Worm (Caenorhabditis elegans) whole organism, young adult: ENCODE results near the gene ZK1290.11.
A peak's percentile ranks its signal among the peaks of the same experiment; 100 is the strongest.

ENCODE experiments used
- B0336.3 ChIP-seq: fragments of 200-800 bp; sonication (Bioruptor generic); IDR thresholded peaks from 2 replicates; pipeline ENCODE4 v1.3.6; 2022; ENCODE audit warnings: missing genetic modification characterization, missing compliant biosample characterization
- C06A6.2 ChIP-seq: fragments of 200-800 bp; sonication (Bioruptor generic); conservative IDR thresholded peaks from 2 replicates; pipeline ENCODE4 v1.3.6; 2022; ENCODE audit warnings: missing genetic modification characterization, missing compliant biosample characterization
- C17E4.6 ChIP-seq: fragments of 200-800 bp; sonication (Bioruptor generic); IDR thresholded peaks from 2 replicates; pipeline ENCODE4 v1.3.6; 2022; ENCODE audit warnings: missing genetic modification reagents, missing genetic modification characterization, missing compliant biosample characterization
- F22D6.2 ChIP-seq: sonication (generic microtip); optimal IDR thresholded peaks from 2 replicates; lab custom pipeline; 2016; ENCODE audit warnings: mild to moderate bottlenecking, missing genetic modification characterization, missing compliant biosample characterization
- F33H1.4 ChIP-seq: fragments of 200-800 bp; sonication (Bioruptor generic); IDR thresholded peaks from 2 replicates; pipeline ENCODE4 v1.3.6; 2022; ENCODE audit warnings: missing genetic modification reagents, missing genetic modification characterization, missing compliant biosample characterization
- F39B2.1 ChIP-seq: fragments of 200-800 bp; sonication (Bioruptor generic); IDR thresholded peaks from 2 replicates; pipeline ENCODE4 v1.3.6; 2022; ENCODE audit warnings: missing genetic modification reagents, missing genetic modification characterization, missing compliant biosample characterization
- F49E8.2 ChIP-seq: sonication (generic microtip); optimal IDR thresholded peaks from 3 replicates; lab custom pipeline; 2017; ENCODE audit warnings: missing genetic modification characterization, mild to moderate bottlenecking, missing compliant biosample characterization, antibody characterized with exemption, moderate library complexity; ENCODE audit not compliant: insufficient read depth
- T07F8.4 ChIP-seq: sonication (generic microtip); optimal IDR thresholded peaks from 2 replicates; lab custom pipeline; 2016; ENCODE audit warnings: mild to moderate bottlenecking, missing genetic modification characterization, moderate library complexity, missing compliant biosample characterization
- T26A5.8 ChIP-seq: sonication (generic microtip); optimal IDR thresholded peaks from 2 replicates; lab custom pipeline; 2016; ENCODE audit warnings: missing genetic modification characterization, missing compliant biosample characterization
- Y79H2A.3 ChIP-seq: fragments of 200-800 bp; sonication (Bioruptor generic); conservative IDR thresholded peaks from 2 replicates; pipeline ENCODE4 v1.3.6; 2022; ENCODE audit warnings: missing genetic modification reagents, missing genetic modification characterization, missing compliant biosample characterization
- Y95B8A.8 ChIP-seq: fragments of 200-800 bp; sonication (Bioruptor generic); IDR thresholded peaks from 2 replicates; pipeline ENCODE4 v1.3.6; 2022; ENCODE audit warnings: missing genetic modification reagents, missing genetic modification characterization, missing compliant biosample characterization
- atf-7 ChIP-seq: sonication (generic microtip); optimal IDR thresholded peaks from 2 replicates; lab custom pipeline; 2017; ENCODE audit warnings: mild to moderate bottlenecking, missing genetic modification characterization, missing compliant biosample characterization
- attf-3 ChIP-seq: fragments of 200-800 bp; sonication (Bioruptor generic); conservative IDR thresholded peaks from 2 replicates; pipeline ENCODE4 v1.3.6; 2022; ENCODE audit warnings: missing genetic modification reagents, missing genetic modification characterization, missing compliant biosample characterization
- attf-6 ChIP-seq: fragments of 200-800 bp; sonication (Bioruptor generic); IDR thresholded peaks from 2 replicates; pipeline ENCODE4 v1.3.6; 2022; ENCODE audit warnings: missing genetic modification reagents, missing genetic modification characterization, missing compliant biosample characterization
- ccch-3 ChIP-seq: fragments of 200-800 bp; sonication (Bioruptor generic); optimal IDR thresholded peaks from 2 replicates; lab custom pipeline; 2018; ENCODE audit warnings: mild to moderate bottlenecking, missing genetic modification characterization, missing compliant biosample characterization
- ceh-40 ChIP-seq: fragments of 200-800 bp; sonication (Bioruptor generic); IDR thresholded peaks from 2 replicates; pipeline ENCODE4 v1.3.6; 2022; ENCODE audit warnings: missing genetic modification characterization, missing compliant biosample characterization
- ceh-91 ChIP-seq: fragments of 200-800 bp; sonication (Bioruptor generic); IDR thresholded peaks from 2 replicates; pipeline ENCODE4 v1.3.6; 2022; ENCODE audit warnings: missing genetic modification reagents, missing genetic modification characterization, missing compliant biosample characterization
- die-1 ChIP-seq: sonication (generic microtip); optimal IDR thresholded peaks from 2 replicates; lab custom pipeline; 2016; ENCODE audit warnings: missing genotype, mild to moderate bottlenecking, missing genetic modification characterization, missing compliant biosample characterization
- dox-1 ChIP-seq: fragments of 200-800 bp; sonication (Bioruptor generic); IDR thresholded peaks from 2 replicates; pipeline ENCODE4 v1.3.6; 2022; ENCODE audit warnings: missing genetic modification reagents, missing genetic modification characterization, missing compliant biosample characterization
- dpff-1 ChIP-seq: sonication (generic microtip); optimal IDR thresholded peaks from 2 replicates; lab custom pipeline; 2017; ENCODE audit warnings: mild to moderate bottlenecking, missing genetic modification characterization, missing compliant biosample characterization
- egl-18 ChIP-seq: fragments of 200-800 bp; sonication (Bioruptor generic); IDR thresholded peaks from 2 replicates; pipeline ENCODE4 v1.3.6; 2022; ENCODE audit warnings: missing genetic modification reagents, missing genetic modification characterization, missing compliant biosample characterization
- egl-44 ChIP-seq: fragments of 200-800 bp; sonication (Bioruptor generic); IDR thresholded peaks from 2 replicates; pipeline ENCODE4 v1.3.6; 2022; ENCODE audit warnings: missing genetic modification reagents, missing genetic modification characterization, missing compliant biosample characterization
- egrh-3 ChIP-seq: fragments of 200-800 bp; sonication (Bioruptor generic); IDR thresholded peaks from 2 replicates; pipeline ENCODE4 v1.3.6; 2022; ENCODE audit warnings: missing genetic modification reagents, missing genetic modification characterization, missing compliant biosample characterization
- ets-4 ChIP-seq: fragments of 200-800 bp; sonication (Bioruptor generic); optimal IDR thresholded peaks from 2 replicates; lab custom pipeline; 2018; ENCODE audit warnings: mild to moderate bottlenecking, missing genetic modification characterization, missing compliant biosample characterization
- him-1 ChIP-seq: sonication (generic microtip); optimal IDR thresholded peaks from 2 replicates; lab custom pipeline; 2016; ENCODE audit warnings: missing genotype, missing genetic modification reagents, missing genetic modification characterization, missing compliant biosample characterization
- hlh-26 ChIP-seq: fragments of 200-800 bp; sonication (Bioruptor generic); conservative IDR thresholded peaks from 2 replicates; pipeline ENCODE4 v1.3.6; 2022; ENCODE audit warnings: missing genetic modification reagents, missing genetic modification characterization, missing compliant biosample characterization
- hmg-1.2 ChIP-seq: fragments of 200-800 bp; sonication (Bioruptor generic); IDR thresholded peaks from 2 replicates; pipeline ENCODE4 v1.3.6; 2022; ENCODE audit warnings: missing genetic modification reagents, missing genetic modification characterization, missing compliant biosample characterization
- hmg-20 ChIP-seq: fragments of 200-800 bp; sonication (Bioruptor generic); IDR thresholded peaks from 2 replicates; pipeline ENCODE4 v1.3.6; 2022; ENCODE audit warnings: missing genetic modification reagents, missing genetic modification characterization, missing compliant biosample characterization
- hsf-1 ChIP-seq: fragments of 200-800 bp; sonication (Bioruptor generic); IDR thresholded peaks from 2 replicates; pipeline ENCODE4 v1.3.6; 2022; ENCODE audit warnings: missing genetic modification reagents, missing genetic modification characterization, missing compliant biosample characterization
- let-526 ChIP-seq: fragments of 200-800 bp; sonication (Bioruptor generic); IDR thresholded peaks from 2 replicates; pipeline ENCODE4 v1.3.6; 2022; ENCODE audit warnings: missing genetic modification reagents, missing genetic modification characterization, missing compliant biosample characterization
- lin-40 ChIP-seq: sonication (generic microtip); optimal IDR thresholded peaks from 2 replicates; lab custom pipeline; 2016; ENCODE audit warnings: missing genetic modification characterization, mild to moderate bottlenecking, missing compliant biosample characterization, missing genotype, missing genetic modification reagents
- lir-1 ChIP-seq: fragments of 200-800 bp; sonication (Bioruptor generic); conservative IDR thresholded peaks from 2 replicates; pipeline ENCODE4 v1.3.6; 2022; ENCODE audit warnings: missing genetic modification reagents, missing genetic modification characterization, missing compliant biosample characterization
- madf-10 ChIP-seq: sonication (generic microtip); optimal IDR thresholded peaks from 2 replicates; lab custom pipeline; 2016; ENCODE audit warnings: mild to moderate bottlenecking, missing genetic modification characterization, missing compliant biosample characterization
- mcd-1 ChIP-seq: fragments of 200-800 bp; sonication (Bioruptor generic); IDR thresholded peaks from 2 replicates; pipeline ENCODE4 v1.3.6; 2022; ENCODE audit warnings: missing genetic modification reagents, missing genetic modification characterization, missing compliant biosample characterization
- nfya-2 ChIP-seq: fragments of 200-800 bp; sonication (Bioruptor generic); IDR thresholded peaks from 2 replicates; pipeline ENCODE4 v1.3.6; 2022; ENCODE audit warnings: missing genetic modification reagents, missing genetic modification characterization, missing compliant biosample characterization
- nhr-27 ChIP-seq: fragments of 200-800 bp; sonication (Bioruptor generic); optimal IDR thresholded peaks from 2 replicates; lab custom pipeline; 2018; ENCODE audit warnings: mild to moderate bottlenecking, missing genetic modification characterization, moderate library complexity, missing compliant biosample characterization
- nhr-80 ChIP-seq: sonication (generic microtip); optimal IDR thresholded peaks from 2 replicates; lab custom pipeline; 2016; ENCODE audit warnings: missing genetic modification characterization, missing compliant biosample characterization
- pbrm-1 ChIP-seq: fragments of 200-800 bp; sonication (Bioruptor generic); IDR thresholded peaks from 2 replicates; pipeline ENCODE4 v1.3.6; 2022; ENCODE audit warnings: missing genetic modification reagents, missing genetic modification characterization, missing compliant biosample characterization
- rcor-1 ChIP-seq: fragments of 200-800 bp; sonication (Bioruptor generic); IDR thresholded peaks from 2 replicates; pipeline ENCODE4 v1.3.6; 2022; ENCODE audit warnings: missing genetic modification reagents, missing genetic modification characterization, missing compliant biosample characterization
- rec-8 ChIP-seq, 2 experiments: sonication (generic microtip); optimal IDR thresholded peaks; 2 replicates each; lab custom pipeline; 2016; ENCODE audit warnings: mild to moderate bottlenecking in 2 of 2, missing genetic modification characterization in 2 of 2, missing genetic modification reagents in 2 of 2, missing genotype in 2 of 2, missing biosample characterization in 1 of 2, missing compliant biosample characterization in 1 of 2, moderate library complexity in 1 of 2
- rpc-1 ChIP-seq, 2 experiments: fragments of 150-350 bp in 1 of 2; sonication (generic microtip) in 1 of 2; optimal IDR thresholded peaks; 2 replicates each; lab custom pipeline; 2014 to 2018; ENCODE audit warnings: missing biosample characterization in 1 of 2, missing genetic modification characterization in 1 of 2, missing genetic modification reagents in 1 of 2, missing genotype in 1 of 2
- snpc-3.4 ChIP-seq: sonication (generic microtip); optimal IDR thresholded peaks from 2 replicates; lab custom pipeline; 2017; ENCODE audit warnings: missing genetic modification characterization, mild to moderate bottlenecking, missing compliant biosample characterization, antibody characterized with exemption, moderate library complexity, missing genotype, missing genetic modification reagents
- tbp1 ChIP-seq: fragments of 200-800 bp; sonication (Bioruptor generic); optimal IDR thresholded peaks from 2 replicates; lab custom pipeline; 2018; ENCODE audit warnings: mild to moderate bottlenecking, missing genetic modification characterization, missing compliant biosample characterization
- tlf-1 ChIP-seq: fragments of 200-800 bp; sonication (Bioruptor generic); optimal IDR thresholded peaks from 2 replicates; lab custom pipeline; 2018; ENCODE audit warnings: mild to moderate bottlenecking, missing genetic modification characterization, missing compliant biosample characterization
- zim-3 ChIP-seq: sonication (generic microtip); optimal IDR thresholded peaks from 2 replicates; lab custom pipeline; 2017; ENCODE audit warnings: mild to moderate bottlenecking, missing genetic modification characterization, moderate library complexity, missing compliant biosample characterization
- ztf-26 ChIP-seq: sonication (generic microtip); optimal IDR thresholded peaks from 2 replicates; lab custom pipeline; 2017; ENCODE audit warnings: missing genetic modification characterization, missing compliant biosample characterization
- ztf-3 ChIP-seq: fragments of 200-800 bp; sonication (Bioruptor generic); optimal IDR thresholded peaks from 2 replicates; lab custom pipeline; 2018; ENCODE audit warnings: mild to moderate bottlenecking, missing genetic modification characterization, missing compliant biosample characterization

The ZK1290.11 gene

DNA sequence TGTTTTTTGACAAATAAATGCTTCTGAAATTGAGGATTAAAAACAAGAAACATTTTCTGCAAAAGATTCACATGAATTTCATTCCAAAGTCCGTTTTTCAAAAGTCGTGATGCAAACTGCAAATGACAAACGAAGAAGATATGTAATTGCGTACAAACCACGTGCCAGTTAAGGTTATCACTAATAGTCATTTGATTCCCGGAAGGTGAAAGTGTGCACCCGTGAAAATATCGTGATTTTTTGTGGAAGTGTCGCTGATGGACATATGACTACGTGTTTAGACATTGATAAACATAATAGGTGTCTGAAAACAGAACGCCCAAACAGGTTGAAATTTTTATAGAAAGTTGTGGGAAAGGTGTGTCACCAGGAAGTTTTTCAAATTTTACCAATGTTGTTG is 33.2 kb downstream of the ZK1290.11 start (continued):
- TF ChIP-seq attf-6 (no peak), ccch-3 (GFP tag; lab: Kevin White, UChicago) (no peak), egrh-3 (GFP tag; lab: Robert Waterston, UW) (no peak), tlf-1 (peak; percentile 61), hsf-1 (GFP tag; lab: Robert Waterston, UW) (0 out of 2 replicates have a peak, but pooled peaks have one; percentile 44), lir-1 (GFP tag; lab: Robert Waterston, UW) (no peak), ztf-26 (tag; lab: Kevin White, UChicago) (peak; percentile 63), C06A6.2 (GFP tag; lab: Robert Waterston, UW) (peak; percentile 69; the same call in 1 of the 2 replicates), lin-40 (tag; lab: Kevin White, UChicago) (no peak), hmg-1.2 (GFP tag; lab: Robert Waterston, UW) (0 out of 2 replicates have a peak, but pooled peaks have one; percentile 24), rcor-1 (no peak), ceh-40 (GFP tag; lab: Robert Waterston, UW) (0 out of 2 replicates have a peak, but pooled peaks have one; percentile 32), C17E4.6 (GFP tag; lab: Robert Waterston, UW) (no peak), mcd-1 (GFP tag; lab: Robert Waterston, UW) (no peak), ets-4 (GFP tag; lab: Kevin White, UChicago) (peak; percentile 75), F22D6.2 (tag; lab: Kevin White, UChicago) (peak; percentile 3), dpff-1 (no peak), nhr-27 (tag; lab: Kevin White, UChicago) (no peak), egl-44 (GFP tag; lab: Robert Waterston, UW) (peak; percentile 46; the same call in 1 of the 2 replicates), snpc-3.4 (tag; lab: Kevin White, UChicago) (no peak), let-526 (peak; percentile 62; the same call in 1 of the 2 replicates), pbrm-1 (GFP tag; lab: Robert Waterston, UW) (0 out of 2 replicates have a peak, but pooled peaks have one; percentile 23), madf-10 (tag; lab: Kevin White, UChicago) (no peak), ztf-3 (no peak), nhr-80 (tag; lab: Kevin White, UChicago) (peak; percentile 67), rec-8 (tag; optimal IDR thresholded peaks at IDR 0.05; lab: Kevin White, UChicago) (no peak), tbp1 (GFP tag; lab: Kevin White, UChicago) (no peak)
- TF ChIP-seq, all 124 proteins: peak for 23

DNA sequence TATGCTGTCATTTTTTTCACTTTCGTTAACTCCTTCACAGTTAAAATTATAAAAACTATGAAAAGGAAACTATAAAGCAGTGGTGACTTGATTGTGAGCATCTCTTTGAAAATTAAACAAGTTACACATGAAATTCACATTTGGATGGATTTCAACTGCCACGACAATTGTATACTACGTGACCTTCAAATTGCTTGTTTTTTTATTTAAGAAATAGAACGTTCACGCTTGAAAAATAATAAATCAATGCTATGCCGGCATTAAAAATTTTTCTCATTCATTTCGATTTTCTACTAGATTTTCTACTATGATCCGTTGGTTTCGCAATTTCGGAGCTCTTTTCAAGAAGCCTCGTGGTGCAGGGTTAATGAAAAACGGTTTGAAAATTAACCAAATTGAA is 35.9 kb downstream of the ZK1290.11 start, which contains the start of the genes ZK1290.7 and rnh-1.1:
Gene ZK1290.7 (minus strand): TSS at position 101 of the 400 bp plus-strand sequence.
Gene rnh-1.1 (plus strand): TSS at position 281 of the 400 bp plus-strand sequence.
- TF ChIP-seq Y95B8A.8 (no peak), B0336.3 (GFP tag; lab: Robert Waterston, UW) (no peak), ceh-91 (no peak), lir-1 (GFP tag; lab: Robert Waterston, UW) (no peak), rec-8 (tag; optimal IDR thresholded peaks at IDR 0.05; lab: Kevin White, UChicago) (no peak), hlh-26 (GFP tag; lab: Robert Waterston, UW) (no peak), F22D6.2 (tag; lab: Kevin White, UChicago) (no peak), nfya-2 (no peak), die-1 (tag; lab: Kevin White, UChicago) (no peak)
- TF ChIP-seq, all 124 proteins: peak for 0

DNA sequence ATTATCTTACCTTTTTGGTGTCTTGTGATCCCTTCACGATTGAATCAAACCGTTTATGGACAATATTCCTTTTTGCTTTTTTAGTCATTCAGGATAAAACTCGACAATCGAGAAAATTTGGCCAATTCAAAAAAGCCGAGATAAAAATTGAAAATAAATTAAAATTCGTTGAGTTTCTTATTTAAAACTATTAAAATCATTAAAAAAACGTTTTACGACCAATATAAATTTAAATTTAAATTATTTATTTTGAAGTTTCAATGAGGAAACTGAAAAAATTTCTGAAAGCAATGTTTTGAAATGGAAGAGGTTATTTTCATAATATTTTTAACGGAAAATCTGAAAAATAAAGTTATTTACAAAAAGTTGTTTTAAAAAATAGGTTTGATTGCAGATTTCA is 38.1 kb downstream of the ZK1290.11 start, which contains the start of gene ZK1290.15:
Gene ZK1290.15 (plus strand): TSS at position 301 of the 400 bp plus-strand sequence.
- TF ChIP-seq rpc-1 (optimal IDR thresholded peaks at IDR 0.05; lab: Kevin White, UChicago) (no peak), rpc-1 (tag; optimal IDR thresholded peaks at IDR 0.05; lab: Kevin White, UChicago) (no peak), F39B2.1 (no peak), T07F8.4 (tag; lab: Kevin White, UChicago) (no peak), atf-7 (no peak), zim-3 (tag; lab: Kevin White, UChicago) (no peak), Y79H2A.3 (GFP tag; lab: Robert Waterston, UW) (no peak), T26A5.8 (tag; lab: Kevin White, UChicago) (no peak), hmg-20 (GFP tag; lab: Robert Waterston, UW) (no peak), egl-18 (GFP tag; lab: Robert Waterston, UW) (no peak), him-1 (tag; lab: Kevin White, UChicago) (no peak), F49E8.2 (tag; lab: Kevin White, UChicago) (no peak), dox-1 (no peak), F33H1.4 (GFP tag; lab: Robert Waterston, UW) (no peak), ceh-91 (no peak), attf-3 (GFP tag; lab: Robert Waterston, UW) (no peak)
